Fruit fly (Drosophila melanogaster) S2 (cell line): Measurements from ENCODE around the gene Drsl6.

Source experiments
- CG8478 ChIP-seq: fragments of >200 bp; optimal IDR thresholded peaks from 2 replicates; lab custom pipeline; 2018
- CTCF ChIP-seq, 2 experiments: fragments of >200 bp; optimal IDR thresholded peaks; 2 replicates each; lab custom pipeline; 2018

Gene Drsl6

dm6 chr3L:3352516-3352915, 16.3 kb upstream of the Drsl6 start:
- TF ChIP-seq CG8478: no peak

DNA sequence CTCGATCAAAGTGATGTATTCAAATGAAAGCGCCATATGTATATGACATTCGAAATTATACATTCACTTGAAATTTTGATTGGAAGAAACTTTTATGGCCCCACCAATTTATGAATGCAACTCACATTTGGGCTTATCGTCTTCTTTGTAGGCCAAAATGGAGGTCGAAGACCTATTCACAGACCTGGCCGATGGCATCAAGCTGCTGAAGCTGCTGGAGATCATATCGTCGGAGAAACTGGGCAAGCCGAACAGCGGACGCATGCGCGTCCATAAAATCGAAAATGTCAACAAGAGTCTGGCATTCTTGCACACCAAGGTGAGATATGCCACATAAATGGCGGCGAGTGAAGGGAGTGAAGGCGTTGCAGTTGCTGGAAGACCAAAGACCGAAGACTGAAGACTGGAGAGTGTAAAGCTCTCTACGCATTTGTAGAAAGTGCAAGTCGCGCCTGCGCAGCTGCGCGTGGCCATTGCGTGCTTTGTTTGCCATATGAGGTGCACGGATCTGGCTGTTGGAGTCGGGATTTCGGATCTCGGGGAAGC, 15.7 kb upstream of the Drsl6 start:
- TF ChIP-seq CTCF (optimal IDR thresholded peaks at IDR 0.05; lab: Kevin White, UChicago): no peak
- no peak for TF ChIP-seq CG8478

- TF ChIP-seq CG8478: no peak
- TF ChIP-seq CTCF (optimal IDR thresholded peaks at IDR 0.05; lab: Kevin White, UChicago): no peak
These were observed 14.5 kb upstream of the Drsl6 start for dm6 chr3L:3350572-3351343.

DNA sequence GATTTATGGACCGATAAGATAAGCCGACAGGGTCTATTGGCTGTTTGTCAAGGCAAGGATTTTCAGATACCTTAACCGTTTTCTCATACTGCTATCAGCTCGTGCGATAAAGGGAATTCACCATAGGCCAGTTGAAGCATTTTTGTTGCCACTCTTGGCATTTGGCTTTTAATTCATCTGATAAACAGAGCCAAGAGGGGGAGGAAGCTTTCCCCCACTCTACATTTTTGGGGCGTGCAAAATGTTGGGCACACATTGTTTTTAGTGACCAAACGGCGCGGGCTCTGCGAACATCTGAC, 13.6 kb upstream of the Drsl6 start:
- TF ChIP-seq CTCF (optimal IDR thresholded peaks at IDR 0.05; lab: Kevin White, UChicago): no peak
- TF ChIP-seq CG8478: no peak

DNA sequence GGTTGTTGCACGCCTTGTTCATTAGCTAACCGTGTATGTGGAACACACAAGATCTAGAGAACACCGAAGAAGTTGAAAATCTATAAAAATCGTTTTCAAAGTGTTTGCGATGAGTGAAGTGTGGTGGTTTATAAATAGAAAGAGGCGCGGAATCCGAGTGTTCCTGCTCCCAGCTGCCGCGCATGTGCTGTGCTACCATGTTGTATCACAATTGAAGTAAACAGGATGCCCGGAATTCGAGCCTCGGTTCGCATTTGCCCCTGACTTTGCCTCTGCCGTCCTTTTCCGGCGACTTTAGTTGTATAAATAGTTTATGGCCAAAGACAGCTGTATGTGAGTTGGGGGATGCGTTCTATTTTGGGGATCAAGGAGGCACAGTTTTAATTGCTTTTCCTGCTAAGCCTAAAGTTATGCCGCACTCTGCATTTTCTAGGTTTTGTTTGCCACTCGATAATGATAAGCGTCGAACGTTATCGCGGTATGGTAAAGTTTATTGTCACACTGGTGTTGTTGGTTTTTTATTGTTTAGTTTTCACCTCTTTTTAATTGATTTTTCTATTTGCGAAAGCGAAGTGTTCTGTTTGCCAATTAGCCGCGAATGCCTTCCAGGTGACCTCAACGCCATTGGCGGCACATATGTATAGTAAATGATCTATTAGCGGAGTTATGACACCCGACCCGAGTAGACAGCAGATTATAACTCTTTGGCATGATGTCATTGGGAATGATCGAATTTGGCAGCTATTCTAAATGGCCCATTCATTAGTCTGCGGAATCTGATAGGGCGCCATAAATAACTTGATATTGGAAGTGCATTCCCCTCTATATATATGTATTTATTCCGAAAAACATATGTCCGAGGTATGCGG, 13.0 kb upstream of the Drsl6 start:
- TF ChIP-seq CG8478: no peak
- TF ChIP-seq CTCF (optimal IDR thresholded peaks at IDR 0.05; lab: Kevin White, UChicago): no peak

DNA sequence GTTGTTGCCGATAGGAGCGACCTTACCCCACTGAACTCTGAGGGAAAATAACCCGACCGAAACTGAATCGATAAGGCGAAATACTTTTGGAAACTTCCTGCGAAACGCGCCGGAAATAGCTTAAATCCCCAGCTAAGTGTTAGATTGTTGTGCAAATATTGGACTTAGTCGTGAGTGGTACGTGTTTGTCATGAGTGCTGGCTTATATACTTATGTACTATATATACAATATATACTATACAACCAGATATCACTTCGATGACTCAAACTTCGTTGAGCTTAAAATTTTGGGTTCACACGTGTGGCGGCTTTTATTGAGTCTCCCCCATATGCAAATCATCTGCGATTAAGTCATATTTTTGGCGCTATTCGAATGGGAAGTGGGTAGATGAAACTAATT, 10.1 kb upstream of the Drsl6 start:
- no peak for TF ChIP-seq CG8478
- TF ChIP-seq CTCF (optimal IDR thresholded peaks at IDR 0.05; lab: Kevin White, UChicago): no peak

dm6 chr3L:3344528-3344927, 8.3 kb upstream of the Drsl6 start:
- TF ChIP-seq CG8478 (no peak), CTCF (optimal IDR thresholded peaks at IDR 0.05; lab: Kevin White, UChicago) (no peak)

- no peak for TF ChIP-seq CG8478
- TF ChIP-seq CTCF (optimal IDR thresholded peaks at IDR 0.05; lab: Kevin White, UChicago): no peak
These were observed 7.0 kb upstream of the Drsl6 start for dm6 chr3L:3343260-3343659.

dm6 chr3L:3342307-3342940, 6.2 kb upstream of the Drsl6 start:
- TF ChIP-seq CTCF (optimal IDR thresholded peaks at IDR 0.05; lab: Kevin White, UChicago) (no peak), CG8478 (no peak)

dm6 chr3L:3339695-3340226, 3.5 kb upstream of the Drsl6 start:
- TF ChIP-seq CG8478 (no peak), CTCF (optimal IDR thresholded peaks at IDR 0.05; lab: Kevin White, UChicago) (no peak)

DNA sequence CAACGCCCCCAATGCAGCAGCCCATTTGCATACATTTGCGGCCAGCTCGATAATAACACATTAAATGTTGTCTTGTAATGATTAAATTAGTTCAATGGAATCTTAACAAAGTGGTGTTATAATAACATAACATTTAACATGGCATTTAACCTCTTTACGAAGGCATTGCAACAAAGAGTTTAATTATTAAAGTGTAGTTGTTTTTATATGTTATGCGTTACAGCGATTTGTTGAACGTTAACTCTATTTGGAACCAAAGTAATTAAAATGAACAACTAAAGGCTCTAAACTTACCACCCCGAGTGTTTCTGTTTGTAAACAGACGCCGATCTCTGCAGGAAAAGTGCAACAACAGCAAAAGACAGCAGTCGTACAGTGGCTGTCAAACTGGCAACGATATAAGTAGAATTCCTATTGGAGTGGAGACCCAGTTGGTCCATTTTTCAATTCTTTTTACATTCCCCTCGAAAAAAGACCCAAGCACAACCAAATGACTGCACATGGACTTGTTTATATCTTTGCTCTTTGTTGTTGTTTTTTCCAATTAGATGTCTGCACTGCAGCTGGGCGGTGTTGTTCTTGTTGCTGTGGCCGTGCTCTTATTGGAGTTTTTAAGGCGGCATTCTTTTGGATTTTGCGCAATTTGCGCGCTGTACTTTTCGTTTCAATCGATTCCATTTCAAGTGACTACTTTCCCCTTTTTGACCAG, 2.8 kb upstream of the Drsl6 start:
- TF ChIP-seq CTCF (optimal IDR thresholded peaks at IDR 0.05; lab: Kevin White, UChicago): no peak

DNA sequence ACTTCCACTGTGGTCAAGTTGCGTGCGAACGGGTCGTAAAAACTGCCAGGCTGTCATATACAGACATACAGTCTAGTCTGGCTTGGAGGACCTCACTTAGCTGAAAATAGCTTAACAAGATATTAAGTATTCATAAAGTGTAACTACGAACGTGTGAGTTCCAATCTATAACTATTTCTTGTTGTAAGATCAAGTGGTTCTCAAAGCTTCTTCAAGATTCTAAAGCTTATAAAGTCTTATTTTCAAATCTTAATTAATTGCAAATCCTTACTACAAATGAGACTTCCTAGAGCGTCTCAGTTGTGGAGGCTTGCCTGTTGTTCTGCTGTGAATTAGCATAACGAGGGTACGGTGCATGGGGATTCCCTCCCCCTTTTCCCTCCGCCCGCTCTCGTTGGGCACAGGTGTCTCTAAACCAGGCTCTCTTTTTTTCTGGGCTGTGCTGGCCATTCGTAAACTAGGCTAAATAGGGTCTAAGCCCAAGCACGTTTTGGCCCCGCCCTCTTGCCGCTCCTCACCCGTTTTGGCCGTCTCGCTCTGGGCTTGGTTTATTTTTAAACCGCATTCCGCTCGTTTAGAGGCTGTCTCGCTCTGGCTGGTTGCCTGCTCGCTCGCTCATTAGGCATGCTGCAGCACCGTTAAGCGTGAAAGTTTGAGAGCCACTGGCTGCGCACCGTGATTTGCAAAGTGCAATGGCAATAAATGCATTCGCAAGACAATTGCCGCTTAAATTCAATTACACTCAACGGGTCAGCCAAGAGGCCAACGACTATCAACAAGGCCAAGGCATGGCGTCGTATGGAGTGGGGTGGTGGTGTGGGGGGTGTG, 2.0 kb upstream of the Drsl6 start:
- TF ChIP-seq CTCF (optimal IDR thresholded peaks at IDR 0.05; lab: Kevin White, UChicago): no peak
- no peak for TF ChIP-seq CG8478

dm6 chr3L:3337345-3337928, 1.2 kb upstream of the Drsl6 start:
- TF ChIP-seq CG8478 (no peak), CTCF (optimal IDR thresholded peaks at IDR 0.05; lab: Kevin White, UChicago) (no peak)

dm6 chr3L:3335688-3336087, 530 bp downstream of the Drsl6 start, which contains the start of gene Drsl1:
Gene Drsl1 (minus strand): TSS chr3L:3335788.
- TF ChIP-seq CTCF (optimal IDR thresholded peaks at IDR 0.05; lab: Kevin White, UChicago) (no peak), CG8478 (no peak)
